Fruit fly (Drosophila melanogaster): ENCODE data around the gene shams.
"Not testable (repeated sequence)": the region's sequence is repeated elsewhere in the genome, so short reads cannot be mapped to it uniquely, and the experiment has no call there.

The shams gene

DNA sequence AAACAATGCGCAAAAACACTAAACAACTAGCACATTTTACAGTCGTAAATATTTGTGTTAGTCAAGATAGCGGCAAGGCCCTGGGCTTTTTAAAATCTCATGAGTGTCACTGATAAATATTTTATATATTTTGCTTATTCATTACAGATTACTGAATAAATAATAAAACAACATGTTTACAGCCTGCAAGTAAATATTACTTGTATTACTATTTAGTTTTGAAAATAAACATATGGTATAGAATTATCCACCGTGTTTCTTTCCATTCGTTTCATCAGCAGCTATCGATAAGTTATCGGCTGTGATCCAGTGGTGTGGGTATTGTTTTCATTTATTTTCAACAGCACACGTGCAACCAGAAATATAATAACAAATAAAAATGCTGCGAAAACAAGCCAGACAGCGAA lies at the start of gene shams, which contains the start of gene CG11920:
Gene shams (minus strand): TSS at position 50 of the 407 bp plus-strand sequence.
Gene CG11920 (plus strand): TSS at position 320 of the 407 bp plus-strand sequence.
- TF ChIP-seq insv (optimal IDR thresholded peaks at IDR 0.05) (no peak), h (optimal IDR thresholded peaks at IDR 0.05) (no peak), psq (optimal IDR thresholded peaks at IDR 0.05) (no peak), Myc (optimal IDR thresholded peaks at IDR 0.05) (no peak), ttk (optimal IDR thresholded peaks at IDR 0.05) (no peak), Sin3A (optimal IDR thresholded peaks at IDR 0.05) (no peak)

DNA sequence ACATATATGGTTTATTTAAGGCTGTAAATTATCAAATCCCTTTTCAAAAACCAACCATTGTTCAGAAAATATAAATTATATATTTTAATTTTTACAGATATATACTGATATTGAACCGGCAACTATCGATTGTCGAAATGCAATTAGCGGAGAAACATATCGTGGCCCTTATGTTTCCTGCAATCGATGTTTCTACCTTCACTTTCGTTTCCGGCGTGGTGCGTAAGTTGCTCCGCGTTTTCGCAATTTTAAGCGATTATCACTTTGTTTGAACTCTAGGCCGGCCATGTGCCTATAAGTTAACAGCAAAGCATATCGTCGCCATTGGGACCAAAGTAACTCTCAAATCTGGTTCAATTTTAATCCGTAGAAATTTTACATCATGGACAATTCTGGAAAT lies 48.9 kb upstream of the shams start, which contains the start of gene vig2:
Gene vig2 (plus strand): TSS at position 112 of the 400 bp plus-strand sequence.
- TF ChIP-seq Myc, ttk, Sin3A (optimal IDR thresholded peaks at IDR 0.05): not testable (repeated sequence)

DNA sequence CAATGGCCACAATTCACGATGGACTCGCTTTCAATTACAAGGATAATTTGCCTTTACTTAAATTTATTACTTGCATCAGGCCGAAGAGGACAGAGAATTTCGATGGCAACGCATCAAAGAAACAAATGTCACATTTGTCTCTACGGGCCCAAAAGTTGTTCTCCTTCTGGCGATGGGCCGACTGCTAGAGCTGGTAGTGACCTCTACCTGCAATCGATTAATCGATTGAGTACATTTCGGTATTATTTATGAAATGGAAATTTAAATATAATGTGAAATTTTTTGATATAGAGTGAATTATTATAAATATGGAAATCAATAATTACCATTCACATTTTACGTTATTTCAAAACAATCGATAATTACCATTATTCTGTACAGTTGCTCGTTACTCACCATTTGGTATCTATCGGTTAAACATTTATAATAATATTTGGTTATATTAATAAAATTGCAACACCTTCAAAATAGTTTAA lies 48.4 kb upstream of the shams start, which contains the start of the genes CG31510 and TTLL5:
Gene CG31510 (minus strand): TSS at position 185 of the 476 bp plus-strand sequence.
Gene TTLL5 (minus strand): TSS at position 185 of the 476 bp plus-strand sequence.
- TF ChIP-seq h (optimal IDR thresholded peaks at IDR 0.05) (no peak), Sin3A (optimal IDR thresholded peaks at IDR 0.05) (peak; percentile 19), Myc (optimal IDR thresholded peaks at IDR 0.05) (no peak)

DNA sequence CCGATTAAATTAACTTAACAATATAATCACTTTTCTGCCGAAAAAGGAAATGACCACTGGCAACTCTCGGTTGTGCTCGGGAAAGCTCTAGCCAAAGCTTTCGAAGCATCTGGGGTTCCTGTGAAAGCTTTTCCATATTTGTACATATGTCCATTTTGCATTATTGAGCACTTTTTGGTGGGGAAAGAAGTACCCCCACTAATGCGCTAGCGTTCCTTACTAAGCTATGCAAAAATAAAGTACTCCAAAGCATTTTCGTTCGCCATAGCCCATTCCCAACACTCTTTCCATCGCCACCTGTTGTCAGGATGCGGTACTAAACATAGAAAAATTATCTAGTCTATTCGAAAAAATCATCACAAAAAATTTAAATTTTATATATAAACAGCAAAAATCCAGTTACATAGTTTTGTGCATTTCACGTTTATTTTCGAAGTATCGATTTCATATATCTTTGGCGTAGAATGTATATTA lies 38.1 kb upstream of the shams start, which contains the start of gene Nepl16:
Gene Nepl16 (minus strand): TSS at position 51 of the 474 bp plus-strand sequence.
- TF ChIP-seq h (optimal IDR thresholded peaks at IDR 0.05), result peak; percentile 80
- no peak for TF ChIP-seq Sin3A (optimal IDR thresholded peaks at IDR 0.05)

DNA sequence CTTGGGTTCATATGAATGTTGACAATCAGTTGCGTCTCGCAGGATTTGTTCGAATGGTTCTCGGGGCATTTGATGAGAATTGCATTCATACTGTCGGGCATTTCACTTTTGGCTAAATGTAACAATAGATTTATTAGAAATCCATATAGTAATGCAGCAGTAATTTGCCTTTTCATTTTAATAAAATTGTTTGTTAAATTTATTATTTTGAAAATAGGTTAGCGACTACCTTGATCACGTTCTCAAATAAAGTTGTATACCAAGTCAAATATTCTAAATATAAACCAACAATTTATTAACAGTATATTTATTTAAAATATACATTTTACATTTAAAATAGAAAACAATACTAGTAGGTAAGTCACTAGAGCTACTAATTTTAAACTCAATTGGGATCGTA lies 34.5 kb upstream of the shams start, which contains the start of gene CG34027:
Gene CG34027 (minus strand): TSS at position 101 of the 400 bp plus-strand sequence.
- TF ChIP-seq ttk (optimal IDR thresholded peaks at IDR 0.05) (no peak), Myc (optimal IDR thresholded peaks at IDR 0.05) (no peak), Sin3A (optimal IDR thresholded peaks at IDR 0.05) (no peak), insv (optimal IDR thresholded peaks at IDR 0.05) (no peak), h (optimal IDR thresholded peaks at IDR 0.05) (no peak), psq (optimal IDR thresholded peaks at IDR 0.05) (no peak)

DNA sequence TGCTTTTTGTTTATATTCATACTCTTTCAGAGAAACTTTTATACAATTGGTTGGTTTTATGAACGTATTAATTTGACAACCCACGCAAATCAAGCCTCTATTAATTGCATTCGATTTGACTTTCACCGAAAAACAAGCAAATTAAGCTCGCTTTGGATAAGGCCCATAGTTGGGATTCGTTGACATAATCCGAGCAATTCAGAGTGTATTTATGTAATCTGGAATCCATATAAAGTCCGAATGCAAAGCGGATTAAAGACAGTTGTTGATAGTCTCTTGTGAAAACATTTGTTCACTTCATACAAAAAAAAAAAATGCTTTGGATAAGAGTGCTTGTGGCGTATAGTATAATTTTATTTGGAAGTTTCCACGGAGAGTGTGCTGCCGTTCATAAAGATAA lies 27.8 kb upstream of the shams start, which contains the start of gene CG45095:
Gene CG45095 (plus strand): TSS at position 301 of the 400 bp plus-strand sequence.
- TF ChIP-seq Sin3A (optimal IDR thresholded peaks at IDR 0.05) (no peak), ttk (optimal IDR thresholded peaks at IDR 0.05) (no peak), Myc (optimal IDR thresholded peaks at IDR 0.05) (no peak), insv (optimal IDR thresholded peaks at IDR 0.05) (no peak), h (optimal IDR thresholded peaks at IDR 0.05) (no peak), psq (optimal IDR thresholded peaks at IDR 0.05) (no peak)

DNA sequence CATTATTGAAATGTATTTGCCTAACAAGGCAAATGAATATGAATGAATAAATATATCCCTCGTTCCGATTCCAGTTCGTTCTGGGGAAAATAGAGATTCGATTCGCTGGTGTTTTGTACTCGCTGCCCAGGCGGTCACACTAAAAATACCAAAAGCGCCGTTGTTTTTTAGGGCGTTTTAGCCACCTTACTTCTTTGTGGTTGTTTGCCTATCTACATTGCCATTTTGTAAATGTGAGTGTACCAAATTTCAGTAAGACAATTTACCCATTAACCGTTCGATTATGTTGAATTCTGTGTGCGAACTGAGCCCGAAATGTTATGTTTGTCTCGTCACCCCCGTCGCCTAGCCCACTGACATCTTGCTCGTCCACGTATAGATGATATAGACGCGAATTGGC lies 23.1 kb upstream of the shams start, which contains the start of the genes CG33095 and CG33096:
Gene CG33095 (plus strand): TSS at position 187 of the 400 bp plus-strand sequence.
Gene CG33096 (plus strand): TSS at position 187 of the 400 bp plus-strand sequence.
- TF ChIP-seq ttk (optimal IDR thresholded peaks at IDR 0.05) (no peak), Sin3A (optimal IDR thresholded peaks at IDR 0.05) (no peak), Myc (optimal IDR thresholded peaks at IDR 0.05) (no peak), h (optimal IDR thresholded peaks at IDR 0.05) (no peak), psq (optimal IDR thresholded peaks at IDR 0.05) (no peak), insv (optimal IDR thresholded peaks at IDR 0.05) (no peak)

DNA sequence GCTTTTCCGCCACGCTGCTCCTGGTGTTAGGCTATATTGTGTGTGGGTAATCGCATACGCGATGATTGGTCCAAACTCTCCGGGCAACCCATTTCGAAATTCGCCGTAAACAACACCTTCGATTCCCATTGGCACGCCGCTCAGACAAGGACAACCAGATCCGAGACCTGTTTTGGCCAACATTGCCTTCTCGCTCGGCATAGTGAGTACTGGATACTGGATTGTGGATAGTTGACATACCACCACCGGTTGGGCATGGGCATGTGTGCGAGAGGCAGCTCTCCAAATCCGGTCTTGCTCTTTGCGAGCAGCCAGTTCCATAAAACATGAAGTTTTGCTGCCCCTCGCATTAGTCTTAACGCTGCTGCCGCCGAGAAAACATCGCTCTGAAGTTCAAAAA lies 20.2 kb upstream of the shams start, which contains the start of gene fd96Cb:
Gene fd96Cb (plus strand): TSS at position 374 of the 400 bp plus-strand sequence.
- TF ChIP-seq Sin3A (optimal IDR thresholded peaks at IDR 0.05) (no peak), h (optimal IDR thresholded peaks at IDR 0.05) (no peak), ttk (optimal IDR thresholded peaks at IDR 0.05) (no peak), insv (optimal IDR thresholded peaks at IDR 0.05) (no peak), psq (optimal IDR thresholded peaks at IDR 0.05) (no peak), Myc (optimal IDR thresholded peaks at IDR 0.05) (no peak)

DNA sequence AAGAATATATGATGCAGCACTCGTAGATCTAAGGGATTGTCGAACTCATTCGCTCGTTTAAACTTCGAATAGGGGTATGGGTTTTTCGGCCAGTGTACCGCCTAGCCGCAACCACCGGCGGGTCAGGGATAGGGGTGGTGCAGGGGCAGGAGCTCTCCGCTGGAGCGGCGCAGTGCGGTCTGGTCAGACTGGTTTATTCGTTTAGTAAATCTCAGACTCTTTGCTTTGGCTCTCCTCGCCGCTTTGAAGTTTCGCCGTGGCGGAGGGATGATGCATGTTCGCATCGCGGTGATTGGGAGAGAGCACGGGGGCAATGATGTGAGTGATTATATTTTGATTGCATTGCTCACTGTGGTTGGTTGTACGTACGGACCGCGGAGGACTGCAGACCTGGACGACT lies 7.9 kb upstream of the shams start, which contains the start of gene fd96Ca:
Gene fd96Ca (plus strand): TSS at position 337 of the 400 bp plus-strand sequence.
- TF ChIP-seq ttk (optimal IDR thresholded peaks at IDR 0.05) (no peak), Myc (optimal IDR thresholded peaks at IDR 0.05) (no peak), insv (optimal IDR thresholded peaks at IDR 0.05) (no peak), Sin3A (optimal IDR thresholded peaks at IDR 0.05) (no peak), psq (optimal IDR thresholded peaks at IDR 0.05) (no peak), h (optimal IDR thresholded peaks at IDR 0.05) (no peak)

DNA sequence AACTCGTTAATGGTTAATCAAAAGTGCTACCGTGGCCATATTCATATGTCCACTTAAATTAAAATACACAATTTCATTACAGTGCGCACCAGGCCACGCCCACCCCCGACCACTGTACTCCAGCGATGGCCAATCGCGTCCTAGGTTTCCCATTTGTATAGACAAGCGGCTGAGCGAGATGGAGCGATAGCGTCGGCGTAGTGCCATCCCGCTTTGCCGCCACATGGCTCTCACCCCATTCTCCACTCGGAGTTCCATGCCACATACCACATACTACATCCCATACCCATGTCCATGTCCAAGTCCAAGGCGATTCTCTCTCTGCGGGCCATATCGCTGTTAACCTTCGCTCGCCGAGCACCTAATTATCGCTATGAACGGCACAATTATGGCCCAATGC lies 6.0 kb upstream of the shams start:
- TF ChIP-seq insv (optimal IDR thresholded peaks at IDR 0.05) (no peak), Myc (optimal IDR thresholded peaks at IDR 0.05) (no peak), Sin3A (optimal IDR thresholded peaks at IDR 0.05) (no peak), h (optimal IDR thresholded peaks at IDR 0.05) (no peak), psq (optimal IDR thresholded peaks at IDR 0.05) (no peak), ttk (optimal IDR thresholded peaks at IDR 0.05) (no peak)

DNA sequence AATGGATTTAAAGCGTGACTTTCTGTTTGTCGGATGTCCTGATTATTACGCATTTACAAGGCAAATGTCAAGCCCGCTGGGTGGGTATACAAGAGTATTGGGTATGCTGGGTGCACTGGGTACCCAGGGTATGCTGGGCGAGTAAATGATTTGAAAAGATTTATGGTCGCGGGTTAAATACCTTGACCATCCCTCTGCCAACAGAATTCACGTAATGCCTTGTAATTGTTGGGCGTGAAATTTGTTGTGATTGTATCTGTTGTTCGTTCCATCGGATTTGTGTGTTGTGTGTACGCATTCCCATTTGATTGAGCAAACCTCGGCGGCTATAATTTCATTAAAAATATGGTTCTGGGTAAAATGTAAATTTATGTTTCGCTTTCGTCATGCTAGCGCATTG lies 4.3 kb upstream of the shams start:
- TF ChIP-seq insv (optimal IDR thresholded peaks at IDR 0.05) (no peak), ttk (optimal IDR thresholded peaks at IDR 0.05) (no peak), h (optimal IDR thresholded peaks at IDR 0.05) (no peak), psq (optimal IDR thresholded peaks at IDR 0.05) (no peak), Sin3A (optimal IDR thresholded peaks at IDR 0.05) (no peak), Myc (optimal IDR thresholded peaks at IDR 0.05) (no peak)

DNA sequence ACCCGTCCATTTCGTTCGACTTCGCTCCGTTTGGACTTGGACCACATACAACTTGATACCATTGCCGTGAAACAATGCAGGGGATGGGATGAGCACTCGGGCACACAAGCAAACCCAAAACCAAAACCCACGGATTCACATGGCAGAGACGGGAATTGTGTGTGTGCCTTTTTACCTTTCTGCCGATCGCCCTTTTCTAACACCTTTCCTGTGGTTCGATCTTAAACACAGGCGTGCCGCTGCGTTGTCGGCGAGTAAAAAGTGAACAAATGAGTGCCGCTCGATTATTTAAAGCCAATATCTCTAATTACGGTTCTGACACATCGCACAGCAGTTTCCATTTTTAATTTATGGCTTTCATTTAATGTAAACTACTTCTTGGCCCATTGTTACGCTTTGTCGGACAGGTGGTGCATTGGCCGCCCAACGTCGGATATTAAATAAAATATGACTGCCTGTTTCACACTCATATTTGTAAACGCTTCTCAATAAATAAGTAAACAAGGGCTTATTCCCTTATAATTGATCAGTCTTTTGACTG lies 2.9 kb upstream of the shams start:
- no peak for TF ChIP-seq h (optimal IDR thresholded peaks at IDR 0.05)
- TF ChIP-seq ttk (optimal IDR thresholded peaks at IDR 0.05), result no peak
- no peak for TF ChIP-seq psq (optimal IDR thresholded peaks at IDR 0.05)
- no peak for TF ChIP-seq Sin3A (optimal IDR thresholded peaks at IDR 0.05)
- no peak for TF ChIP-seq Myc (optimal IDR thresholded peaks at IDR 0.05)
- no peak for TF ChIP-seq insv (optimal IDR thresholded peaks at IDR 0.05)
